Worm (Caenorhabditis elegans) whole organism, midembryonic: Measurements from ENCODE around the gene W09D10.4.

ENCODE experiments used
- flt-1 ChIP-seq: fragments of 200-800 bp; sonication (Bioruptor generic); IDR thresholded peaks from 2 replicates; pipeline ENCODE4 v1.3.6; 2022; ENCODE audit warnings: missing genetic modification characterization, missing compliant biosample characterization
- klf-2 ChIP-seq: fragments of 200-800 bp; sonication (Bioruptor generic); conservative IDR thresholded peaks from 2 replicates; pipeline ENCODE4 v1.3.6; 2022; ENCODE audit warnings: missing genetic modification reagents, missing genetic modification characterization, missing compliant biosample characterization
- med-1 ChIP-seq: sonication (generic microtip); optimal IDR thresholded peaks from 2 replicates; lab custom pipeline; 2017; ENCODE audit warnings: missing genetic modification characterization, mild to moderate bottlenecking, missing compliant biosample characterization, antibody characterized with exemption, missing genetic modification reagents; ENCODE audit not compliant: insufficient read depth
- ref-1 ChIP-seq: fragments of 200-800 bp; sonication (Bioruptor generic); conservative IDR thresholded peaks from 2 replicates; pipeline ENCODE4 v1.3.6; 2022; ENCODE audit warnings: missing genetic modification reagents, missing genetic modification characterization, missing compliant biosample characterization
- tab-1 ChIP-seq: fragments of 200-800 bp; sonication (Bioruptor generic); IDR thresholded peaks from 2 replicates; pipeline ENCODE4 v1.3.6; 2022; ENCODE audit warnings: missing genetic modification characterization, missing compliant biosample characterization
- ztf-23 ChIP-seq: fragments of 200-800 bp; sonication (Bioruptor generic); IDR thresholded peaks from 2 replicates; pipeline ENCODE4 v1.3.6; 2022; ENCODE audit warnings: missing genetic modification reagents, missing genetic modification characterization, missing compliant biosample characterization
- ztf-29 ChIP-seq: fragments of 200-800 bp; sonication (Bioruptor generic); IDR thresholded peaks from 2 replicates; pipeline ENCODE4 v1.3.6; 2022; ENCODE audit warnings: missing genetic modification reagents, missing genetic modification characterization, missing compliant biosample characterization

DNA sequence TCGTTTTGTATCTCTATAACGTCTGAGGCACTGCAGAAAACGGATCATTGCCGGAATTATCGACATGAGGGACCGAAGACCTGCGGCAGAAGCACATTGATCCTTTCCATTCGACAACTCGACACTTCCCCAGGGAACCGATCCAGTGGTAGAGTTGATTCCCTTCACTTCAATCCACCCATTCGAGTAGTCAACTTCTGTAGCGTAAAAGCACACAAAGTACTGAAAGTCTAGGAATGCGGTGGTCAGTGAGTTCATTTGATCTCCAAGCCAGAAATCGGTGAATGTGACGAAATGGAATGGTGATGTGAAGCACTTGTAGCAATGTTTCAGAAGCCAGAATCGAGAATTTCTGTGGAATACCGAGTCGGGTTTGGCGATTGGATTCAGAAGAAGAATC is 11.5 kb downstream of the W09D10.4 start:
- TF ChIP-seq flt-1 (GFP tag; lab: Robert Waterston, UW) = no peak
- TF ChIP-seq ztf-29 (GFP tag; lab: Robert Waterston, UW) = no peak
- no peak for TF ChIP-seq ztf-23 (GFP tag; lab: Robert Waterston, UW)
- no peak for TF ChIP-seq med-1 (GFP tag; lab: Kevin White, UChicago)
- no peak for TF ChIP-seq ref-1 (GFP tag; lab: Robert Waterston, UW)
- TF ChIP-seq klf-2 = no peak
- no peak for TF ChIP-seq tab-1 (GFP tag; lab: Robert Waterston, UW)
